Fruit fly (Drosophila melanogaster): Measurements from ENCODE around the gene CG2656.

DNA sequence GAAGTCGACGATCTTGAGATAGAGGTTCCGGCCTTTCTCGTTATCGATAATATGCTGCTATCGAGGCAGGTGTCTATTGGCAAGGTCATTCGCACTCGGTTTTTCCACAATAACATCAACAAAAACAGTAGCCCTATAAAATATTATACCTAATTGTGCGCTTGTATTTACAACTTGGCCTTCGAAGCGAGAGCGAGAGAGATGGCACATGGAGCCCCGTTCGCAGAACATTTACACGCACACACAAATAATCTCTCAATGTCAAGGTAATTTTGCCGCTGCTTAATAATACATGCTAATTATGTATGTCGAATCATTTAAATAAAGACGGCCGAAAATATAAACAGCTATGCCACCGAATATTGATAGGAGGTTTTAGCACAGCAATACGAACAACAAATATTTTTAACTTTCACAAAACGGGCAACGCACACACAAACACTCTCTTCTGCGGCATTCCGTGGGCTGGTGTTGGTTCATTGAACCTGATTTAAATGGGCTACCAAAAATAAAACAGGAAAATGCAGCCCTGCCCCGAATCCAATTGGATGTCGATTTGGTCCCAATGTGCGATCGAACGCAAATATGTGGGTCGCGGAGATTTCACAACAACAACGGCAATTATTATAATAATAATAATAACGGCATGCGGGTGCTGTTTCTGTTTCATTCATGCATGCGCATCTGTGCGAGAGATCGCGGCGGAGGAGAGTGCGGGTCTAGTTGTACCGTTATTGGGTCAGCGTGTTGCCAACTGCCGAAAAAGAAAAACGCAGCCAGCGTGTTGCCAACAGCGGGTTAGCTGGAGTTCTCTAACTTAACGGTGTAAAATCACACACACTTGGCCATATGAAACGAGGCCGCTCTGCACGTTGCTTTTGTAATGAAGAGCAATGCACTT lies 22.1 kb upstream of the CG2656 start:
- TF ChIP-seq Pif1B (GFP tag; optimal IDR thresholded peaks at IDR 0.05) (no peak), CG14655 (GFP tag; optimal IDR thresholded peaks at IDR 0.05) (no peak), CG8159 (tag; optimal IDR thresholded peaks at IDR 0.05) (no peak), gl (tag; optimal IDR thresholded peaks at IDR 0.05) (no peak), Snoo (tag; optimal IDR thresholded peaks at IDR 0.05) (no peak), CG10348 (GFP tag; IDR thresholded peaks at IDR 0.05) (no peak), D1 (tag; optimal IDR thresholded peaks at IDR 0.05) (no peak), CG9948 (tag; optimal IDR thresholded peaks at IDR 0.05) (no peak), fd96Ca (GFP tag; IDR thresholded peaks at IDR 0.05) (no peak), CG13204 (GFP tag; optimal IDR thresholded peaks at IDR 0.05) (no peak), Ets98B (GFP tag; IDR thresholded peaks at IDR 0.05) (no peak)

All from whole organism, pupa.